Worm (Caenorhabditis elegans) whole organism, late embryonic: ENCODE measurements around the gene T13C2.2.

Source experiments
- K09A11.1 ChIP-seq: sonication (generic microtip); optimal IDR thresholded peaks from 2 replicates; lab custom pipeline; 2017; ENCODE audit warnings: antibody characterized with exemption, mild to moderate bottlenecking, missing genetic modification characterization, missing compliant biosample characterization; ENCODE audit not compliant: insufficient read depth
- dve-1 ChIP-seq: sonication (generic microtip); optimal IDR thresholded peaks from 2 replicates; lab custom pipeline; 2017; ENCODE audit warnings: antibody characterized with exemption, mild to moderate bottlenecking, missing genetic modification characterization, missing compliant biosample characterization
- gmeb-2 ChIP-seq: sonication (generic microtip); optimal IDR thresholded peaks from 2 replicates; lab custom pipeline; 2016; ENCODE audit warnings: missing genetic modification characterization, inconsistent platforms, missing compliant biosample characterization
- hlh-6 ChIP-seq: sonication (generic microtip); optimal IDR thresholded peaks from 2 replicates; lab custom pipeline; 2016; ENCODE audit warnings: missing genotype, missing genetic modification characterization, missing compliant biosample characterization
- mec-3 ChIP-seq: sonication (generic microtip); optimal IDR thresholded peaks from 2 replicates; lab custom pipeline; 2016; ENCODE audit warnings: borderline replicate concordance, missing genetic modification characterization, missing compliant biosample characterization
- npax-4 ChIP-seq: sonication (generic microtip); optimal IDR thresholded peaks from 2 replicates; lab custom pipeline; 2016; ENCODE audit warnings: missing genetic modification characterization, missing compliant biosample characterization
- pax-1 ChIP-seq: fragments of 150-350 bp; optimal IDR thresholded peaks from 2 replicates; lab custom pipeline; 2014; ENCODE audit warnings: missing biosample characterization, missing genetic modification characterization
- tbx-2 ChIP-seq: sonication (generic microtip); optimal IDR thresholded peaks from 2 replicates; lab custom pipeline; 2016; ENCODE audit warnings: missing genetic modification characterization, missing compliant biosample characterization

- TF ChIP-seq tbx-2 (tag; lab: Kevin White, UChicago) (no peak), K09A11.1 (tag; lab: Kevin White, UChicago) (no peak), mec-3 (tag; lab: Kevin White, UChicago) (no peak), hlh-6 (tag; lab: Kevin White, UChicago) (no peak), gmeb-2 (tag; lab: Kevin White, UChicago) (no peak), dve-1 (tag; lab: Kevin White, UChicago) (no peak), npax-4 (tag; lab: Kevin White, UChicago) (no peak), pax-1 (tag; lab: Kevin White, UChicago) (no peak)
Measured at ce11 chrII:6800104-6800711, 8.2 kb downstream of the T13C2.2 start, which contains the start of gene F31E8.4.
